Worm (Caenorhabditis elegans) whole organism, L4 larva: ENCODE data around the gene F48D6.4.

Experiments used
- F37D6.2 ChIP-seq: sonication (generic microtip); optimal IDR thresholded peaks from 2 replicates; lab custom pipeline; 2016; ENCODE audit warnings: mild to moderate bottlenecking, missing genetic modification characterization, missing compliant biosample characterization
- ZK546.5 ChIP-seq, 2 experiments: sonication (generic microtip); optimal IDR thresholded peaks; 2 replicates each; lab custom pipeline; 2017; ENCODE audit warnings: missing biosample characterization in 2 of 2, missing genetic modification characterization in 2 of 2
- ceh-28 ChIP-seq: fragments of 150-350 bp; optimal IDR thresholded peaks from 2 replicates; lab custom pipeline; 2014; ENCODE audit warnings: missing biosample characterization, missing genetic modification reagents, missing genetic modification characterization
- fos-1 ChIP-seq: fragments of 150-350 bp; optimal IDR thresholded peaks from 2 replicates; lab custom pipeline; 2014; ENCODE audit warnings: missing biosample characterization, missing genetic modification characterization
- lin-39 ChIP-seq: fragments of 150-350 bp; optimal IDR thresholded peaks from 2 replicates; lab custom pipeline; 2014; ENCODE audit warnings: missing biosample characterization, missing genetic modification reagents, missing genetic modification characterization

- TF ChIP-seq lin-39 (tag; lab: Kevin White, UChicago): peak; percentile 87
- TF ChIP-seq F37D6.2 (tag; lab: Kevin White, UChicago): peak; percentile 99
- peak; percentile 97 for TF ChIP-seq ceh-28 (tag; lab: Kevin White, UChicago)
- TF ChIP-seq fos-1 (tag; lab: Kevin White, UChicago): peak; percentile 99
- TF ChIP-seq ZK546.5 (tag; optimal IDR thresholded peaks at IDR 0.05; lab: Kevin White, UChicago): peak; percentile 40 to 81
Measured at ce11 chrX:4209131-4209530, 37.9 kb downstream of the F48D6.4 start.
